Worm (Caenorhabditis elegans): ENCODE measurements around the gene cest-24.

cest-24 gene

DNA sequence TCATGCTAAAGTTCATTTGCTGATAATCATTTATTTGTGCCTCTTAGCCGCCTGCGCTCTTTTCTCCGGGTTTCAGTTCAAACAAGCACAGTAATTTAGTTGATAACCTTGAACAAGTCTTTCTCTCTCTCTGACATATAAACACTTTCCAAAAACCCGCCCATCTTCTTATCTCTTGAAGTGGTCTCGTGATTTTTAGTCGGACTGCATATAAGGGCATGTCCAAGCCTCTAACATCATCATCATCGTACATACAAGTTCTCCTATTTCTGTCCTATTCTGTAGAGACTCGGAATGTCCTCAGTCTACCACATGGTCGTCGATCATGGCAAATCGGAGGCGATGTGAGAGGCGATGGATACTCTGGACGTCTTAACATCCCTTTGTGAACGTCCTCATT is 40.5 kb upstream of the cest-24 start, which contains the start of gene F31F7.1:
Gene F31F7.1 (plus strand): TSS at position 235 of the 400 bp plus-strand sequence.
- TF ChIP-seq unc-39 (tag; optimal IDR thresholded peaks at IDR 0.05) = no peak
- TF ChIP-seq aly-2 (tag; optimal IDR thresholded peaks at IDR 0.05) = no peak
- peak; percentile 22 for TF ChIP-seq ceh-28 (tag; optimal IDR thresholded peaks at IDR 0.05)
- no peak for TF ChIP-seq nhr-67 (tag; optimal IDR thresholded peaks at IDR 0.05)
- peak; percentile 27 for TF ChIP-seq nhr-23 (tag; optimal IDR thresholded peaks at IDR 0.05)
- TF ChIP-seq ZK546.5 (tag; optimal IDR thresholded peaks at IDR 0.05) = no peak
- TF ChIP-seq mml-1 (tag; optimal IDR thresholded peaks at IDR 0.05) = no peak
- no peak for TF ChIP-seq unc-62 (GFP tag; optimal IDR thresholded peaks at IDR 0.05)
- no peak for TF ChIP-seq nhr-237 (tag; optimal IDR thresholded peaks at IDR 0.05)
- TF ChIP-seq nhr-43 (tag; optimal IDR thresholded peaks at IDR 0.05; ENCODE audit: poor library complexity, severe bottlenecking) = peak; percentile 84
- TF ChIP-seq elt-3 (tag; optimal IDR thresholded peaks at IDR 0.05) = peak in 1 of 3 experiments; percentile 75
- TF ChIP-seq tbx-2 (tag; optimal IDR thresholded peaks at IDR 0.05) = no peak
- TF ChIP-seq ztf-4 (tag; optimal IDR thresholded peaks at IDR 0.05) = no peak
- TF ChIP-seq sea-2 (GFP tag; optimal IDR thresholded peaks at IDR 0.05) = no peak
- no peak for TF ChIP-seq nhr-11 (tag; optimal IDR thresholded peaks at IDR 0.05)
- no peak for TF ChIP-seq lin-39 (tag; optimal IDR thresholded peaks at IDR 0.05)
- TF ChIP-seq egl-27 (tag; optimal IDR thresholded peaks at IDR 0.05) = peak; percentile 37
- no peak for TF ChIP-seq ceh-16 (tag; optimal IDR thresholded peaks at IDR 0.05)
- no peak for TF ChIP-seq zag-1 (tag; optimal IDR thresholded peaks at IDR 0.05)
- peak; percentile 96 for TF ChIP-seq pqm-1 (tag; optimal IDR thresholded peaks at IDR 0.05)
- no peak for TF ChIP-seq nhr-77 (tag; optimal IDR thresholded peaks at IDR 0.05)
- TF ChIP-seq ama-1 (optimal IDR thresholded peaks at IDR 0.05) = peak; percentile 86
- no peak for TF ChIP-seq skn-1 (tag; optimal IDR thresholded peaks at IDR 0.05)
- TF ChIP-seq mdl-1 (tag; optimal IDR thresholded peaks at IDR 0.05) = no peak
- peak; percentile 72 for TF ChIP-seq nhr-25 (tag; optimal IDR thresholded peaks at IDR 0.05)
- peak; percentile 99 for TF ChIP-seq elt-2 (tag; optimal IDR thresholded peaks at IDR 0.05)
- TF ChIP-seq lin-15B (tag; optimal IDR thresholded peaks at IDR 0.05) = no peak
- TF ChIP-seq nhr-76 (tag; optimal IDR thresholded peaks at IDR 0.05) = no peak
- TF ChIP-seq hmg-11 (tag; optimal IDR thresholded peaks at IDR 0.05) = no peak
- TF ChIP-seq nhr-28 (tag; optimal IDR thresholded peaks at IDR 0.05) = no peak
- no peak for TF ChIP-seq ztf-11 (tag; optimal IDR thresholded peaks at IDR 0.05)
- TF ChIP-seq daf-12 (tag; optimal IDR thresholded peaks at IDR 0.05) = no peak
- TF ChIP-seq nhr-12 (tag; optimal IDR thresholded peaks at IDR 0.05) = no peak
- no peak for TF ChIP-seq ceh-9 (tag; optimal IDR thresholded peaks at IDR 0.05)
- no peak for TF ChIP-seq snpc-4 (tag; optimal IDR thresholded peaks at IDR 0.05)
- TF ChIP-seq pha-4 (tag; optimal IDR thresholded peaks at IDR 0.05) = peak; percentile 8
- TF ChIP-seq ceh-82 (tag; optimal IDR thresholded peaks at IDR 0.05) = no peak
- peak; percentile 16 for TF ChIP-seq nfya-1 (tag; optimal IDR thresholded peaks at IDR 0.05; ENCODE audit: insufficient read depth)
- TF ChIP-seq elt-1 (tag; optimal IDR thresholded peaks at IDR 0.05) = no peak
- TF ChIP-seq fkh-10 (GFP tag; optimal IDR thresholded peaks at IDR 0.05) = no peak
- TF ChIP-seq egl-5 (tag; optimal IDR thresholded peaks at IDR 0.05) = no peak
- peak; percentile 32 for TF ChIP-seq lsy-12 (tag; optimal IDR thresholded peaks at IDR 0.05)
- TF ChIP-seq jun-1 (tag; optimal IDR thresholded peaks at IDR 0.05) = peak; percentile 80
- TF ChIP-seq fos-1 (tag; optimal IDR thresholded peaks at IDR 0.05) = no peak
- TF ChIP-seq eor-1 (tag; optimal IDR thresholded peaks at IDR 0.05) = no peak
- TF ChIP-seq R02D3.7 (tag; optimal IDR thresholded peaks at IDR 0.05) = no peak
- no peak for TF ChIP-seq fkh-2 (tag; optimal IDR thresholded peaks at IDR 0.05)
